Fruit fly (Drosophila melanogaster) whole organism, prepupa: ENCODE results near the gene Mur2B.

Experiments used
- Blimp-1 ChIP-seq: fragments of 200-800 bp; sonication (Bioruptor generic); optimal IDR thresholded peaks from 3 replicates; lab custom pipeline; 2017; ENCODE audit warnings: missing biosample characterization, missing genetic modification characterization, mild to moderate bottlenecking, moderate library complexity, missing genetic modification reagents
- CG10669 ChIP-seq: fragments of 200-800 bp; sonication (Bioruptor generic); optimal IDR thresholded peaks from 3 replicates; lab custom pipeline; 2018; ENCODE audit warnings: missing biosample characterization, mild to moderate bottlenecking, missing genetic modification characterization, moderate library complexity
- CG11294 ChIP-seq: fragments of 200-800 bp; sonication (Bioruptor generic); IDR thresholded peaks from 2 replicates; pipeline ENCODE4 v1.3.6; 2022; ENCODE audit warnings: missing biosample characterization, missing genetic modification characterization
- CG31627 ChIP-seq: fragments of 200-800 bp; sonication (Bioruptor generic); optimal IDR thresholded peaks from 3 replicates; lab custom pipeline; 2016; ENCODE audit warnings: missing biosample characterization, missing genetic modification characterization
- CG32006 ChIP-seq: fragments of 200-800 bp; sonication (Bioruptor generic); optimal IDR thresholded peaks from 3 replicates; lab custom pipeline; 2017; ENCODE audit warnings: missing biosample characterization, mild to moderate bottlenecking, missing genetic modification characterization
- CG3919 ChIP-seq: fragments of 200-800 bp; sonication (Bioruptor generic); optimal IDR thresholded peaks from 3 replicates; lab custom pipeline; 2016; ENCODE audit warnings: missing biosample characterization, missing genetic modification characterization
- CG6163 ChIP-seq: fragments of 200-800 bp; sonication (Bioruptor generic); IDR thresholded peaks from 3 replicates; pipeline ENCODE4 v1.3.6; 2022; ENCODE audit warnings: missing biosample characterization, missing genetic modification characterization
- CG6276 ChIP-seq: fragments of 200-800 bp; sonication (Bioruptor generic); optimal IDR thresholded peaks from 2 replicates; lab custom pipeline; 2017; ENCODE audit warnings: missing biosample characterization, mild to moderate bottlenecking, missing genetic modification characterization
- CG8119 ChIP-seq: fragments of 200-800 bp; sonication (Bioruptor generic); IDR thresholded peaks from 3 replicates; pipeline ENCODE4 v1.3.6; 2022; ENCODE audit warnings: missing biosample characterization, missing genetic modification characterization
- CG8319 ChIP-seq: fragments of 200-800 bp; sonication (Bioruptor generic); optimal IDR thresholded peaks from 3 replicates; lab custom pipeline; 2016; ENCODE audit warnings: missing biosample characterization, missing genetic modification characterization
- CG8632 ChIP-seq: fragments of 200-800 bp; sonication (Bioruptor generic); optimal IDR thresholded peaks from 3 replicates; lab custom pipeline; 2016; ENCODE audit warnings: missing biosample characterization, missing genetic modification characterization
- CG9139 ChIP-seq: fragments of 200-800 bp; sonication (Bioruptor generic); optimal IDR thresholded peaks from 3 replicates; lab custom pipeline; 2017; ENCODE audit warnings: missing biosample characterization, mild to moderate bottlenecking, missing genetic modification characterization
- Eip75B ChIP-seq: fragments of 200-800 bp; sonication (Bioruptor generic); optimal IDR thresholded peaks from 3 replicates; lab custom pipeline; 2016; ENCODE audit warnings: missing biosample characterization, missing genetic modification characterization
- Eip78C ChIP-seq: fragments of 200-800 bp; sonication (Bioruptor generic); peaks from one replicate; lab custom pipeline; 2016; ENCODE audit warnings: missing biosample characterization, missing genetic modification characterization
- Eip93F ChIP-seq: fragments of 200-800 bp; sonication (Bioruptor generic); optimal IDR thresholded peaks from 2 replicates; lab custom pipeline; 2016; ENCODE audit warnings: missing biosample characterization, mild to moderate bottlenecking, missing genetic modification characterization
- Ets96B ChIP-seq: fragments of 200-800 bp; optimal IDR thresholded peaks from 2 replicates; lab custom pipeline; 2019; ENCODE audit warnings: missing biosample characterization, mild to moderate bottlenecking, missing genetic modification characterization, moderate library complexity
- Hr38 ChIP-seq: sonication (Bioruptor generic); optimal IDR thresholded peaks from 2 replicates; lab custom pipeline; 2016; ENCODE audit warnings: missing biosample characterization, missing genetic modification characterization
- Hr39 ChIP-seq: fragments of 200-800 bp; sonication (Bioruptor generic); optimal IDR thresholded peaks from 2 replicates; lab custom pipeline; 2016; ENCODE audit warnings: missing biosample characterization, missing genetic modification characterization
- Hr4 ChIP-seq: fragments of 200-800 bp; sonication (Bioruptor generic); optimal IDR thresholded peaks from 3 replicates; lab custom pipeline; 2016; ENCODE audit warnings: missing biosample characterization, missing genetic modification characterization
- OdsH ChIP-seq: fragments of 200-800 bp; sonication (Bioruptor generic); optimal IDR thresholded peaks from 3 replicates; lab custom pipeline; 2016; ENCODE audit warnings: missing biosample characterization, missing genetic modification characterization
- Smox ChIP-seq: fragments of 200-800 bp; sonication (Bioruptor generic); optimal IDR thresholded peaks from 3 replicates; lab custom pipeline; 2016; ENCODE audit warnings: missing biosample characterization, missing genetic modification characterization
- Sox102F ChIP-seq: fragments of 200-800 bp; sonication (Bioruptor generic); optimal IDR thresholded peaks from 2 replicates; lab custom pipeline; 2016; ENCODE audit warnings: missing biosample characterization, mild to moderate bottlenecking, missing genetic modification characterization
- Sox14 ChIP-seq: fragments of 200-800 bp; sonication (Bioruptor generic); optimal IDR thresholded peaks from 3 replicates; lab custom pipeline; 2016; ENCODE audit warnings: missing biosample characterization, missing genetic modification characterization
- Sox15 ChIP-seq: fragments of 200-800 bp; sonication (Bioruptor generic); optimal IDR thresholded peaks from 3 replicates; lab custom pipeline; 2016; ENCODE audit warnings: missing biosample characterization, missing genetic modification characterization
- acj6 ChIP-seq: fragments of 200-800 bp; sonication (Bioruptor generic); optimal IDR thresholded peaks from 3 replicates; lab custom pipeline; 2016; ENCODE audit warnings: missing biosample characterization, missing genetic modification characterization
- esn ChIP-seq: fragments of 200-800 bp; sonication (Bioruptor generic); optimal IDR thresholded peaks from 2 replicates; lab custom pipeline; 2016; ENCODE audit warnings: missing biosample characterization, mild to moderate bottlenecking, missing genetic modification characterization, moderate library complexity
- fd85E ChIP-seq: fragments of 200-800 bp; sonication (Bioruptor generic); optimal IDR thresholded peaks from 3 replicates; lab custom pipeline; 2016; ENCODE audit warnings: missing biosample characterization, missing genetic modification characterization
- fkh ChIP-seq: fragments of 200-800 bp; sonication (Bioruptor generic); optimal IDR thresholded peaks from 3 replicates; lab custom pipeline; 2017; ENCODE audit warnings: missing biosample characterization, mild to moderate bottlenecking, missing genetic modification characterization, moderate library complexity
- net ChIP-seq: fragments of 200-800 bp; sonication (Bioruptor generic); optimal IDR thresholded peaks from 3 replicates; lab custom pipeline; 2016; ENCODE audit warnings: missing biosample characterization, missing genetic modification characterization
- pdm3 ChIP-seq: fragments of 200-800 bp; sonication (Bioruptor generic); optimal IDR thresholded peaks from 3 replicates; lab custom pipeline; 2016; ENCODE audit warnings: missing biosample characterization, missing genetic modification characterization
- spab ChIP-seq: fragments of 200-800 bp; sonication (Bioruptor generic); optimal IDR thresholded peaks from 2 replicates; lab custom pipeline; 2017; ENCODE audit warnings: missing biosample characterization, mild to moderate bottlenecking, missing genetic modification characterization, missing genetic modification reagents
- ss ChIP-seq, 2 experiments: fragments of 200-800 bp; sonication (Bioruptor generic); optimal IDR thresholded peaks; 2 replicates in 1 of 2; 3 replicates in 1 of 2; lab custom pipeline; 2017 to 2018; ENCODE audit warnings: mild to moderate bottlenecking in 2 of 2, missing biosample characterization in 2 of 2, missing genetic modification characterization in 2 of 2, moderate library complexity in 1 of 2
- svp ChIP-seq: fragments of 200-800 bp; sonication (Bioruptor generic); peaks from one replicate; lab custom pipeline; 2016; ENCODE audit warnings: missing biosample characterization, missing genetic modification characterization
- topi ChIP-seq: fragments of 200-800 bp; sonication (Bioruptor generic); optimal IDR thresholded peaks from 3 replicates; lab custom pipeline; 2016; ENCODE audit warnings: missing biosample characterization, missing genetic modification characterization

Mur2B gene

dm6 chrX:1705929-1706328 is 37.3 kb upstream of the Mur2B start (continued):
- TF ChIP-seq Sox102F (GFP tag; lab: Kevin White, UChicago) (no peak), OdsH (GFP tag; lab: Kevin White, UChicago) (no peak), ss (GFP tag; optimal IDR thresholded peaks at IDR 0.05; lab: Kevin White, UChicago) (no peak), fd85E (GFP tag; lab: Kevin White, UChicago) (no peak), CG6276 (GFP tag; lab: Kevin White, UChicago) (no peak), net (no peak), Blimp-1 (GFP tag; lab: Kevin White, UChicago) (no peak), Eip93F (GFP tag; lab: Kevin White, UChicago) (no peak), Hr4 (GFP tag; lab: Kevin White, UChicago) (no peak), fkh (GFP tag; lab: Kevin White, UChicago) (no peak), topi (peak; percentile 32), CG8319 (GFP tag; lab: Kevin White, UChicago) (no peak), Hr39 (GFP tag; lab: Kevin White, UChicago) (no peak), Ets96B (tag; lab: Kevin White, UChicago) (peak; percentile 50), CG10669 (GFP tag; lab: Kevin White, UChicago) (peak; percentile 39), Smox (GFP tag; lab: Kevin White, UChicago) (no peak), CG6163 (GFP tag; lab: Robert Waterston, UW) (no peak), spab (peak; percentile 42), CG9139 (GFP tag; lab: Kevin White, UChicago) (no peak), CG32006 (GFP tag; lab: Kevin White, UChicago) (no peak), acj6 (no peak), CG8119 (GFP tag; lab: Robert Waterston, UW) (no peak), Sox14 (no peak), svp (GFP tag; lab: Kevin White, UChicago) (peak; percentile 55)

- TF ChIP-seq svp (GFP tag; lab: Kevin White, UChicago) = peak; percentile 51
- no peak for TF ChIP-seq CG8319 (GFP tag; lab: Kevin White, UChicago)
- TF ChIP-seq CG11294 = no peak
- no peak for TF ChIP-seq Eip75B
- TF ChIP-seq Hr39 (GFP tag; lab: Kevin White, UChicago) = no peak
- TF ChIP-seq esn (GFP tag; lab: Kevin White, UChicago) = peak; percentile 17
- TF ChIP-seq Eip78C (GFP tag; lab: Kevin White, UChicago) = peak; percentile 66
Measured at dm6 chrX:1695529-1696410, 27.2 kb upstream of the Mur2B start, which contains the start of gene a6. Gene a6, minus strand, starts transcription at chrX:1695889.

dm6 chrX:1692553-1692952 is 24.0 kb upstream of the Mur2B start, which contains the start of gene CG32809:
Gene CG32809, minus strand, starts transcription at chrX:1692768.
- TF ChIP-seq Sox15 (GFP tag; lab: Kevin White, UChicago) (no peak), pdm3 (GFP tag; lab: Kevin White, UChicago) (no peak), Ets96B (tag; lab: Kevin White, UChicago) (no peak), CG6163 (GFP tag; lab: Robert Waterston, UW) (no peak), CG3919 (GFP tag; lab: Kevin White, UChicago) (no peak), CG8119 (GFP tag; lab: Robert Waterston, UW) (no peak), fkh (GFP tag; lab: Kevin White, UChicago) (no peak), CG8632 (GFP tag; lab: Kevin White, UChicago) (no peak), Eip75B (no peak), CG6276 (GFP tag; lab: Kevin White, UChicago) (no peak), Sox102F (GFP tag; lab: Kevin White, UChicago) (no peak), fd85E (GFP tag; lab: Kevin White, UChicago) (no peak), Smox (GFP tag; lab: Kevin White, UChicago) (no peak), Hr38 (GFP tag; lab: Kevin White, UChicago) (no peak)

- peak; percentile 22 for TF ChIP-seq Eip78C (GFP tag; lab: Kevin White, UChicago)
- TF ChIP-seq CG31627 = no peak
- TF ChIP-seq Hr39 (GFP tag; lab: Kevin White, UChicago) = no peak
Measured at dm6 chrX:1691475-1691874, 22.9 kb upstream of the Mur2B start.
